Worm (Caenorhabditis elegans) whole organism, early embryonic: ENCODE measurements around the gene Y17G7B.8.

ENCODE experiments used
- F13C5.2 ChIP-seq: sonication (generic microtip); optimal IDR thresholded peaks from 2 replicates; lab custom pipeline; 2017; ENCODE audit warnings: mild to moderate bottlenecking, missing genetic modification characterization, inconsistent platforms, missing compliant biosample characterization
- aly-1 ChIP-seq: sonication (generic microtip); optimal IDR thresholded peaks from 2 replicates; lab custom pipeline; 2016; ENCODE audit warnings: missing genetic modification characterization, missing compliant biosample characterization
- ama-1 ChIP-seq: fragments of 150-350 bp; optimal IDR thresholded peaks from 2 replicates; lab custom pipeline; 2014
- ceh-13 ChIP-seq: fragments of 200-800 bp; sonication (Bioruptor generic); optimal IDR thresholded peaks from 2 replicates; lab custom pipeline; 2018; ENCODE audit warnings: mild to moderate bottlenecking, missing genetic modification characterization, missing compliant biosample characterization
- ceh-36 ChIP-seq: sonication (generic microtip); optimal IDR thresholded peaks from 2 replicates; lab custom pipeline; 2016; ENCODE audit warnings: missing genetic modification characterization, inconsistent platforms, missing compliant biosample characterization
- ets-7 ChIP-seq: sonication (generic microtip); optimal IDR thresholded peaks from 2 replicates; lab custom pipeline; 2016; ENCODE audit warnings: missing genotype, missing genetic modification characterization, missing compliant biosample characterization
- flt-1 ChIP-seq: fragments of 200-800 bp; sonication (Bioruptor generic); IDR thresholded peaks from 2 replicates; pipeline ENCODE4 v1.3.6; 2022; ENCODE audit warnings: missing genetic modification characterization, missing compliant biosample characterization
- hmg-4 ChIP-seq: fragments of 200-800 bp; sonication (Bioruptor generic); optimal IDR thresholded peaks from 2 replicates; lab custom pipeline; 2018; ENCODE audit warnings: mild to moderate bottlenecking, missing genetic modification characterization, missing compliant biosample characterization
- hnd-1 ChIP-seq: sonication (generic microtip); optimal IDR thresholded peaks from 2 replicates; lab custom pipeline; 2016; ENCODE audit warnings: missing genetic modification characterization, missing compliant biosample characterization
- scrt-1 ChIP-seq: fragments of 200-800 bp; sonication (Bioruptor generic); IDR thresholded peaks from 2 replicates; pipeline ENCODE4 v1.3.6; 2022; ENCODE audit warnings: missing genetic modification characterization, missing compliant biosample characterization
- sea-1 ChIP-seq: fragments of 200-800 bp; sonication (Bioruptor generic); conservative IDR thresholded peaks from 2 replicates; pipeline ENCODE4 v1.3.6; 2022; ENCODE audit warnings: missing genetic modification characterization, missing compliant biosample characterization
- tbx-11 ChIP-seq: fragments of 200-800 bp; sonication (Bioruptor generic); IDR thresholded peaks from 2 replicates; pipeline ENCODE4 v1.3.6; 2022; ENCODE audit warnings: missing genetic modification characterization, missing compliant biosample characterization
- tbx-37 ChIP-seq: fragments of 200-800 bp; sonication (Bioruptor generic); conservative IDR thresholded peaks from 2 replicates; pipeline ENCODE4 v1.3.6; 2022; ENCODE audit warnings: missing genetic modification reagents, missing genetic modification characterization, missing compliant biosample characterization

DNA sequence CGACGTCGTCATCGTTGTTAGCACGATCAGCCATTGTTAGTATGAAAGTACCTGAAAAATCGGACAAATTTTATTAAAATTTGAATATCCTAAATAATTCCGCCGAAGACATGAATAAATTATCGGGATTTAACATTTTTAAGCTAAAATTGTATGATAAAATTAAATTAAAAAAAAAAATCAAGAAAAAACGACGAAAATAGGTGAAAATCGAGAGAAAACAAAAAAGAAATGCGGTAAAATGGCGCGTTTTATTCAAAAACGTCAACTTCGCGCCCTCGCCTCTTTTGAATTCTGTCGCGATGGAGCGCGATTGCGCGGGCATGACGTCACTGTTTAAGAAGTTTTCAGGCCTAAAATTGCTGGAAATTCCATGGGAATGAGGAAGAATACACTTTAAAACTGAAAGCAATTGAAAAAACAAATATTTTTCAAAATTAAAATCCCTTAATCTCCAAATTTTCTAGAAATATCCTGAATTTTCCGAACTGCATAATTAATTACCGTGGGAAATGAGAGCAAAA lies 20.9 kb downstream of the Y17G7B.8 start, which contains the start of gene mcm-2:
- TF ChIP-seq ama-1 (lab: Kevin White, UChicago), result no peak
- no peak for TF ChIP-seq tbx-37
- no peak for TF ChIP-seq ceh-36
- no peak for TF ChIP-seq F13C5.2 (tag; lab: Kevin White, UChicago)
- no peak for TF ChIP-seq sea-1 (GFP tag; lab: Robert Waterston, UW)
- TF ChIP-seq hnd-1 (tag; lab: Kevin White, UChicago), result no peak
- no peak for TF ChIP-seq aly-1
- TF ChIP-seq flt-1 (GFP tag; lab: Robert Waterston, UW), result no peak
- no peak for TF ChIP-seq hmg-4 (GFP tag; lab: Kevin White, UChicago)
- TF ChIP-seq ets-7, result no peak
- TF ChIP-seq tbx-11 (GFP tag; lab: Robert Waterston, UW), result no peak
- TF ChIP-seq ceh-13 (GFP tag; lab: Kevin White, UChicago), result no peak
- TF ChIP-seq scrt-1, result no peak
